Worm (Caenorhabditis elegans) whole organism, young adult: ENCODE data around the gene srxa-12.

Experiments used
- B0336.3 ChIP-seq: fragments of 200-800 bp; sonication (Bioruptor generic); IDR thresholded peaks from 2 replicates; pipeline ENCODE4 v1.3.6; 2022; ENCODE audit warnings: missing genetic modification characterization, missing compliant biosample characterization
- C06A6.2 ChIP-seq: fragments of 200-800 bp; sonication (Bioruptor generic); conservative IDR thresholded peaks from 2 replicates; pipeline ENCODE4 v1.3.6; 2022; ENCODE audit warnings: missing genetic modification characterization, missing compliant biosample characterization
- D2030.7 ChIP-seq: fragments of 200-800 bp; sonication (Bioruptor generic); IDR thresholded peaks from 2 replicates; pipeline ENCODE4 v1.3.6; 2022; ENCODE audit warnings: missing genetic modification reagents, missing genetic modification characterization, missing compliant biosample characterization
- F22D6.2 ChIP-seq: sonication (generic microtip); optimal IDR thresholded peaks from 2 replicates; lab custom pipeline; 2016; ENCODE audit warnings: mild to moderate bottlenecking, missing genetic modification characterization, missing compliant biosample characterization
- F37B4.10 ChIP-seq: fragments of 200-800 bp; sonication (Bioruptor generic); IDR thresholded peaks from 2 replicates; pipeline ENCODE4 v1.3.6; 2022; ENCODE audit warnings: missing genetic modification characterization, missing compliant biosample characterization
- F39B2.1 ChIP-seq: fragments of 200-800 bp; sonication (Bioruptor generic); IDR thresholded peaks from 2 replicates; pipeline ENCODE4 v1.3.6; 2022; ENCODE audit warnings: missing genetic modification reagents, missing genetic modification characterization, missing compliant biosample characterization
- F55B11.4 ChIP-seq: sonication (generic microtip); optimal IDR thresholded peaks from 2 replicates; lab custom pipeline; 2016; ENCODE audit warnings: missing compliant biosample characterization, missing genetic modification characterization, borderline replicate concordance; ENCODE audit not compliant: insufficient read depth
- K12H6.12 ChIP-seq: fragments of 200-800 bp; sonication (Bioruptor generic); optimal IDR thresholded peaks from 2 replicates; lab custom pipeline; 2018; ENCODE audit warnings: mild to moderate bottlenecking, missing genetic modification characterization, missing compliant biosample characterization
- T07F8.4 ChIP-seq: sonication (generic microtip); optimal IDR thresholded peaks from 2 replicates; lab custom pipeline; 2016; ENCODE audit warnings: mild to moderate bottlenecking, missing genetic modification characterization, moderate library complexity, missing compliant biosample characterization
- Y53G8AR.9 ChIP-seq: fragments of 200-800 bp; sonication (Bioruptor generic); conservative IDR thresholded peaks from 2 replicates; pipeline ENCODE4 v1.3.6; 2022; ENCODE audit warnings: missing genetic modification reagents, missing genetic modification characterization, missing compliant biosample characterization
- Y67H2A.10 ChIP-seq: fragments of 200-800 bp; sonication (Bioruptor generic); conservative IDR thresholded peaks from 2 replicates; pipeline ENCODE4 v1.3.6; 2022; ENCODE audit warnings: missing genetic modification reagents, missing genetic modification characterization, missing compliant biosample characterization
- akir-1 ChIP-seq: fragments of 200-800 bp; sonication (Bioruptor generic); optimal IDR thresholded peaks from 2 replicates; lab custom pipeline; 2018; ENCODE audit warnings: mild to moderate bottlenecking, missing genetic modification characterization, moderate library complexity, missing compliant biosample characterization
- ama-1 ChIP-seq, 3 experiments: fragments of 150-350 bp in 1 of 3; sonication (generic microtip) in 2 of 3; optimal IDR thresholded peaks; 2 replicates each; lab custom pipeline; 2014 to 2018; ENCODE audit warnings: missing biosample characterization in 2 of 3, missing genetic modification characterization in 2 of 3, missing genetic modification reagents in 2 of 3
- aptf-3 ChIP-seq: fragments of 200-800 bp; sonication (Bioruptor generic); IDR thresholded peaks from 2 replicates; pipeline ENCODE4 v1.3.6; 2022; ENCODE audit warnings: missing genetic modification characterization, missing compliant biosample characterization
- athp-1 ChIP-seq: sonication (generic microtip); optimal IDR thresholded peaks from 2 replicates; lab custom pipeline; 2017; ENCODE audit warnings: mild to moderate bottlenecking, missing genetic modification characterization, missing compliant biosample characterization
- attf-6 ChIP-seq: fragments of 200-800 bp; sonication (Bioruptor generic); IDR thresholded peaks from 2 replicates; pipeline ENCODE4 v1.3.6; 2022; ENCODE audit warnings: missing genetic modification reagents, missing genetic modification characterization, missing compliant biosample characterization
- bed-1 ChIP-seq: fragments of 200-800 bp; sonication (Bioruptor generic); IDR thresholded peaks from 2 replicates; pipeline ENCODE4 v1.3.6; 2022; ENCODE audit warnings: missing genetic modification reagents, missing genetic modification characterization, missing compliant biosample characterization
- bed-2 ChIP-seq: fragments of 200-800 bp; sonication (Bioruptor generic); IDR thresholded peaks from 2 replicates; pipeline ENCODE4 v1.3.6; 2022; ENCODE audit warnings: missing genetic modification reagents, missing genetic modification characterization, missing compliant biosample characterization
- ccch-3 ChIP-seq: fragments of 200-800 bp; sonication (Bioruptor generic); optimal IDR thresholded peaks from 2 replicates; lab custom pipeline; 2018; ENCODE audit warnings: mild to moderate bottlenecking, missing genetic modification characterization, missing compliant biosample characterization
- ceh-100 ChIP-seq: fragments of 200-800 bp; sonication (Bioruptor generic); IDR thresholded peaks from 2 replicates; pipeline ENCODE4 v1.3.6; 2022; ENCODE audit warnings: missing genetic modification reagents, missing genetic modification characterization, missing compliant biosample characterization
- ceh-27 ChIP-seq: fragments of 200-800 bp; sonication (Bioruptor generic); optimal IDR thresholded peaks from 2 replicates; lab custom pipeline; 2018; ENCODE audit warnings: mild to moderate bottlenecking, missing genetic modification characterization, moderate library complexity, missing compliant biosample characterization
- ceh-79 ChIP-seq: sonication (generic microtip); optimal IDR thresholded peaks from 2 replicates; lab custom pipeline; 2017; ENCODE audit warnings: mild to moderate bottlenecking, missing genetic modification characterization, missing compliant biosample characterization
- chd-7 ChIP-seq: sonication (generic microtip); optimal IDR thresholded peaks from 2 replicates; lab custom pipeline; 2016; ENCODE audit warnings: mild to moderate bottlenecking, missing genetic modification characterization, moderate library complexity, missing compliant biosample characterization
- die-1 ChIP-seq: sonication (generic microtip); optimal IDR thresholded peaks from 2 replicates; lab custom pipeline; 2016; ENCODE audit warnings: missing genotype, mild to moderate bottlenecking, missing genetic modification characterization, missing compliant biosample characterization
- dpff-1 ChIP-seq: sonication (generic microtip); optimal IDR thresholded peaks from 2 replicates; lab custom pipeline; 2017; ENCODE audit warnings: mild to moderate bottlenecking, missing genetic modification characterization, missing compliant biosample characterization
- egl-44 ChIP-seq: fragments of 200-800 bp; sonication (Bioruptor generic); IDR thresholded peaks from 2 replicates; pipeline ENCODE4 v1.3.6; 2022; ENCODE audit warnings: missing genetic modification reagents, missing genetic modification characterization, missing compliant biosample characterization
- ekl-4 ChIP-seq: fragments of 200-800 bp; sonication (Bioruptor generic); IDR thresholded peaks from 2 replicates; pipeline ENCODE4 v1.3.6; 2022; ENCODE audit warnings: missing genetic modification reagents, missing genetic modification characterization, missing compliant biosample characterization
- gei-17 ChIP-seq: fragments of 200-800 bp; sonication (Bioruptor generic); optimal IDR thresholded peaks from 2 replicates; lab custom pipeline; 2018; ENCODE audit warnings: mild to moderate bottlenecking, missing genetic modification characterization, missing compliant biosample characterization
- hrde-1 ChIP-seq: sonication (generic microtip); optimal IDR thresholded peaks from 2 replicates; lab custom pipeline; 2016; ENCODE audit warnings: missing genetic modification characterization, mild to moderate bottlenecking, missing compliant biosample characterization, moderate library complexity, missing genotype, missing genetic modification reagents, borderline replicate concordance
- let-607 ChIP-seq, 2 experiments: fragments of 200-800 bp in 1 of 2; sonication (Bioruptor generic) in 1 of 2; sonication (generic microtip) in 1 of 2; optimal IDR thresholded peaks; 2 replicates each; lab custom pipeline; 2016 to 2018; ENCODE audit warnings: mild to moderate bottlenecking in 2 of 2, missing compliant biosample characterization in 2 of 2, missing genetic modification characterization in 2 of 2, moderate library complexity in 2 of 2, missing genotype in 1 of 2
- lin-26 ChIP-seq: fragments of 200-800 bp; sonication (Bioruptor generic); IDR thresholded peaks from 2 replicates; pipeline ENCODE4 v1.3.6; 2022; ENCODE audit warnings: missing genetic modification reagents, missing genetic modification characterization, missing compliant biosample characterization
- lin-54 ChIP-seq: fragments of 200-800 bp; sonication (Bioruptor generic); optimal IDR thresholded peaks from 2 replicates; lab custom pipeline; 2018; ENCODE audit warnings: mild to moderate bottlenecking, missing genetic modification characterization, missing compliant biosample characterization
- mes-4 ChIP-seq: sonication (generic microtip); optimal IDR thresholded peaks from 2 replicates; lab custom pipeline; 2016; ENCODE audit warnings: missing genotype, missing genetic modification characterization, missing compliant biosample characterization
- nfya-1 ChIP-seq: sonication (generic microtip); optimal IDR thresholded peaks from 2 replicates; lab custom pipeline; 2017; ENCODE audit warnings: antibody characterized with exemption, missing compliant biosample characterization, missing genetic modification characterization, borderline replicate concordance; ENCODE audit not compliant: insufficient read depth
- nhr-120 ChIP-seq: fragments of 200-800 bp; sonication (Bioruptor generic); IDR thresholded peaks from 2 replicates; pipeline ENCODE4 v1.3.6; 2022; ENCODE audit warnings: missing genetic modification characterization, missing compliant biosample characterization
- nhr-90 ChIP-seq: sonication (generic microtip); optimal IDR thresholded peaks from 2 replicates; lab custom pipeline; 2016; ENCODE audit warnings: missing genotype, mild to moderate bottlenecking, missing genetic modification characterization, missing compliant biosample characterization
- pha-4 ChIP-seq: fragments of 150-350 bp; sonication (generic microtip); optimal IDR thresholded peaks from 2 replicates; lab custom pipeline; 2014; ENCODE audit warnings: missing biosample characterization, missing genetic modification reagents, missing genetic modification characterization
- rcor-1 ChIP-seq: fragments of 200-800 bp; sonication (Bioruptor generic); IDR thresholded peaks from 2 replicates; pipeline ENCODE4 v1.3.6; 2022; ENCODE audit warnings: missing genetic modification reagents, missing genetic modification characterization, missing compliant biosample characterization
- rec-8 ChIP-seq, 2 experiments: sonication (generic microtip); optimal IDR thresholded peaks; 2 replicates each; lab custom pipeline; 2016; ENCODE audit warnings: mild to moderate bottlenecking in 2 of 2, missing genetic modification characterization in 2 of 2, missing genetic modification reagents in 2 of 2, missing genotype in 2 of 2, missing biosample characterization in 1 of 2, missing compliant biosample characterization in 1 of 2, moderate library complexity in 1 of 2
- rpc-1 ChIP-seq, 2 experiments: fragments of 150-350 bp in 1 of 2; sonication (generic microtip) in 1 of 2; optimal IDR thresholded peaks; 2 replicates each; lab custom pipeline; 2014 to 2018; ENCODE audit warnings: missing biosample characterization in 1 of 2, missing genetic modification characterization in 1 of 2, missing genetic modification reagents in 1 of 2, missing genotype in 1 of 2
- sdz-38 ChIP-seq: sonication (generic microtip); optimal IDR thresholded peaks from 2 replicates; lab custom pipeline; 2016; ENCODE audit warnings: missing genotype, missing genetic modification characterization, missing compliant biosample characterization
- snpc-1.3 ChIP-seq: sonication (generic microtip); optimal IDR thresholded peaks from 2 replicates; lab custom pipeline; 2017; ENCODE audit warnings: missing genetic modification characterization, mild to moderate bottlenecking, missing compliant biosample characterization, antibody characterized with exemption, moderate library complexity, missing genotype, missing genetic modification reagents; ENCODE audit not compliant: insufficient read depth
- sptf-2 ChIP-seq: fragments of 200-800 bp; sonication (Bioruptor generic); optimal IDR thresholded peaks from 2 replicates; lab custom pipeline; 2018; ENCODE audit warnings: mild to moderate bottlenecking, missing genetic modification characterization, missing compliant biosample characterization
- unc-130 ChIP-seq: sonication (generic microtip); optimal IDR thresholded peaks from 2 replicates; lab custom pipeline; 2016; ENCODE audit warnings: missing genetic modification reagents, missing genetic modification characterization, missing compliant biosample characterization
- unc-62 ChIP-seq: fragments of 150-350 bp; optimal IDR thresholded peaks from 2 replicates; lab custom pipeline; 2014; ENCODE audit warnings: missing biosample characterization, missing genetic modification reagents, missing genetic modification characterization
- xnd-1 ChIP-seq: sonication (generic microtip); optimal IDR thresholded peaks from 2 replicates; lab custom pipeline; 2016; ENCODE audit warnings: missing genotype, missing genetic modification reagents, missing genetic modification characterization, missing compliant biosample characterization
- ztf-25 ChIP-seq: fragments of 200-800 bp; sonication (Bioruptor generic); IDR thresholded peaks from 2 replicates; pipeline ENCODE4 v1.3.6; 2022; ENCODE audit warnings: missing genetic modification reagents, missing genetic modification characterization, missing compliant biosample characterization

srxa-12 gene

DNA sequence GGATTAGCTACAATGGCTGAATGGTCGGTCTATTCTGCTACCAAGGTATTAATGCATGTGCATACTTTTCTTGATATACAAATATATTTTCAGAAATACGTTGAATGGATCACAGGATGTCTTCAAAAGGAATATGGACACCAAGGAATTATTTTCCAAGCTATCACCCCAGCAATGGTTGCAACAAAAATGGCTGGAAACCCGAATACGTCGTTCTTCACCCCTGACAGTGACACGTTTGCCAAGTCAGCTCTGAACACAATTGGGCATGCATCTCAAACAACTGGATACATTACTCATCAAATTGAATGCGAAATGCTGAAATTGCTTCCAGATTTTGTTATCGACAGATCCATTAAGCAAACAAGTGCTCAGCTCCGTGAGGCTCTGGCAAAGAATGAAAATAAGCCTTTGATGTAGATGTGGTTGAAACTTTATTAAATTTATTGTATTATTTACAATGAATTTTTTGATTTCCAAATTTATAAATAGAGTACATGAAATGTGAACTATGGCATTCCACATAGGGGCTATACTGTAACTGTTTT is 18.9 kb upstream of the srxa-12 start (continued):
- TF ChIP-seq nhr-120 (GFP tag; lab: Robert Waterston, UW) (no peak), D2030.7 (no peak; the same call in 1 of the 2 replicates), ceh-27 (GFP tag; lab: Kevin White, UChicago) (peak; percentile 41), hrde-1 (tag; lab: Kevin White, UChicago) (no peak), ceh-79 (tag; lab: Kevin White, UChicago) (no peak), nfya-1 (tag; lab: Kevin White, UChicago) (no peak), F39B2.1 (GFP tag; lab: Robert Waterston, UW) (no peak), unc-130 (no peak), ztf-25 (GFP tag; lab: Robert Waterston, UW) (0 out of 2 replicates have a peak, but pooled peaks have one; percentile 6), F37B4.10 (GFP tag; lab: Robert Waterston, UW) (peak; percentile 93; the same call in 1 of the 2 replicates), unc-62 (GFP tag; lab: Kevin White, UChicago) (no peak), egl-44 (peak; percentile 77), B0336.3 (GFP tag; lab: Robert Waterston, UW) (peak; percentile 96), bed-1 (GFP tag; lab: Robert Waterston, UW) (no peak), sptf-2 (GFP tag; lab: Kevin White, UChicago) (no peak), die-1 (tag; lab: Kevin White, UChicago) (peak; percentile 35), Y67H2A.10 (GFP tag; lab: Robert Waterston, UW) (peak; percentile 54; the same call in 1 of the 2 replicates), nhr-90 (tag; lab: Kevin White, UChicago) (peak; percentile 94), attf-6 (GFP tag; lab: Robert Waterston, UW) (peak; percentile 71), ceh-100 (GFP tag; lab: Robert Waterston, UW) (peak; percentile 54; the same call in 1 of the 2 replicates), athp-1 (peak; percentile 67), ekl-4 (GFP tag; lab: Robert Waterston, UW) (peak; percentile 68), let-607 (tag; optimal IDR thresholded peaks at IDR 0.05; lab: Kevin White, UChicago) (peak; percentile 4 to 34), lin-54 (peak; percentile 63), dpff-1 (tag; lab: Kevin White, UChicago) (no peak), sdz-38 (no peak), T07F8.4 (tag; lab: Kevin White, UChicago) (no peak), rpc-1 (optimal IDR thresholded peaks at IDR 0.05; lab: Kevin White, UChicago) (no peak), rpc-1 (tag; optimal IDR thresholded peaks at IDR 0.05; lab: Kevin White, UChicago) (no peak), akir-1 (no peak), snpc-1.3 (tag; lab: Kevin White, UChicago) (no peak), C06A6.2 (GFP tag; lab: Robert Waterston, UW) (peak; percentile 74), pha-4 (tag; lab: Kevin White, UChicago) (peak; percentile 55), aptf-3 (GFP tag; lab: Robert Waterston, UW) (peak; percentile 88; the same call in 1 of the 2 replicates), K12H6.12 (tag; lab: Kevin White, UChicago) (peak; percentile 55), gei-17 (GFP tag; lab: Kevin White, UChicago) (peak; percentile 76), lin-26 (GFP tag; lab: Robert Waterston, UW) (peak; percentile 91), Y53G8AR.9 (peak; percentile 95), rec-8 (tag; optimal IDR thresholded peaks at IDR 0.05; lab: Kevin White, UChicago) (no peak), mes-4 (tag; lab: Kevin White, UChicago) (no peak), ccch-3 (GFP tag; lab: Kevin White, UChicago) (no peak), rcor-1 (GFP tag; lab: Robert Waterston, UW) (peak; percentile 19; the same call in 1 of the 2 replicates), ama-1 (optimal IDR thresholded peaks at IDR 0.05; lab: Kevin White, UChicago) (peak; percentile 91), ama-1 (GFP tag; optimal IDR thresholded peaks at IDR 0.05; lab: Kevin White, UChicago) (no peak), bed-2 (GFP tag; lab: Robert Waterston, UW) (no peak), F55B11.4 (no peak), chd-7 (tag; lab: Kevin White, UChicago) (peak; percentile 92), xnd-1 (tag; lab: Kevin White, UChicago) (no peak), F22D6.2 (tag; lab: Kevin White, UChicago) (peak; percentile 56)
